Fruit fly (Drosophila melanogaster): Measurements from ENCODE around the gene Cip4.

Cip4 gene

DNA sequence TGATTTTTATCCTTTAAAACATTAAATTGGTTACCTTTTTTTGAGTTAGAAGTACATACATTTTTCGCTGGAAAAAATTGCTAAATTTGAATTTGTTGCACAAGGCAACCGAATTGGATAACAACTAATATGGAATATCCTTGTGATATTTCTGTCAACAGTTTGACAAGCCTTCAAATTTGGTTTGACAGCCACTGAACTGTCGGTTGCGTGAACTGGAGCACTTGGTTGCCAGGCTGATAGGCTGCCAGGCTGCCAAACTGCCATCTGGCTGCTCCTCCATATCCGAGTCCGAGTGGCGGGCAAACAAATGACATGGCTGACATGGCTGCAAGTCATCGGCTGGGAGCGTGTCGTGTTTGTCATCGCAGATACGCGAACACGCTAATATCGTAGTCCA, 37.3 kb upstream of the Cip4 start:
- no peak for TF ChIP-seq Rel (GFP tag; optimal IDR thresholded peaks at IDR 0.05)
- no peak for TF ChIP-seq Rel (tag; optimal IDR thresholded peaks at IDR 0.05)
- no peak for TF ChIP-seq Dif (GFP tag; optimal IDR thresholded peaks at IDR 0.05; ENCODE audit: partially characterized antibody)
- TF ChIP-seq Myc (optimal IDR thresholded peaks at IDR 0.05) = peak; percentile 26
- TF ChIP-seq br (GFP tag; optimal IDR thresholded peaks at IDR 0.05) = no peak

DNA sequence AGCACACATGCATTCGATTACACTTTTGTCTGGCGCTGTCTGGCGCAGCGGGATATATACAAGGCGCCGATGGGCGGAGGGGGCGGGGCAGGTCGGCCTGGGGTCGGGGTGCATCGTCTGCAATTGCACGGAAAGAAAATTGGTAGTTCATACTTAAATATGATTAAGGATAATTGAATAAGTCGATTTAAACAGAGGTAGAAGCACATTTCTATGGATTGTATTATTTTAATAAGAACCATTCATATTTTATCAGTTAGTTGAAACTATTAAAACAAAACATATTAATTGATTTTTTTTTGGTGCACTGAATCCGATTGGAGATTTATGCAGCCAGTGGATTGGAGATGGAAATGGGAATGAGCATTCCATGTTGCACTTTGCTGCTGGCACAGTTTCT, 36.0 kb upstream of the Cip4 start:
- no peak for TF ChIP-seq lola (GFP tag; optimal IDR thresholded peaks at IDR 0.05)
- no peak for TF ChIP-seq Dif (GFP tag; optimal IDR thresholded peaks at IDR 0.05; ENCODE audit: partially characterized antibody)
- no peak for TF ChIP-seq Abd-B (GFP tag; optimal IDR thresholded peaks at IDR 0.05)
- TF ChIP-seq Hr83 (GFP tag; optimal IDR thresholded peaks at IDR 0.05; ENCODE audit: poor library complexity, severe bottlenecking) = no peak
- TF ChIP-seq HLH106 (tag; optimal IDR thresholded peaks at IDR 0.05) = peak; percentile 6
- TF ChIP-seq psq (GFP tag; optimal IDR thresholded peaks at IDR 0.05) = no peak
- TF ChIP-seq foxo (GFP tag; optimal IDR thresholded peaks at IDR 0.05) = peak in 1 of 2 experiments; percentile 14
- no peak for TF ChIP-seq CG9705 (GFP tag; optimal IDR thresholded peaks at IDR 0.05)
- TF ChIP-seq dmrt93B (GFP tag; optimal IDR thresholded peaks at IDR 0.05) = no peak

DNA sequence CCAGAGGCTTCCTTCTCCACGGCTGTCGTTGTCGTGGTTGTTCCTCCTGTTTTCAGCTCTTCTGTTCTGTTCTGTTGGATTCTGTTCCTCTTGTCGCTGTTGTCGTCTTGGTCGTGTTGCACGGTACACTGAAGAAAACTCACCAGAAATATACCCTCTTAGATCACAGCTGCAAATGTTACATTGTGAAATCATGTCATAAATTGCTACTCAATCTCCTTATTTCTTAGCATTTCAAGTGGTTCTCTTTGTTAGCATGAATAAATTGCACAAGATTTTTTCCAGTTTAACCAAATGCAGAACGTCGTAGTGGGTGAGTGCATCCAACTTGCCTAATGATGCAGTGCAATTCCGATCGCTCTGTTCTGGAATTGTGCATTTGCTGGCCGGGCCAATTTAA, 34.0 kb upstream of the Cip4 start:
- no peak for TF ChIP-seq Dif (GFP tag; optimal IDR thresholded peaks at IDR 0.05; ENCODE audit: partially characterized antibody)
- TF ChIP-seq Hr78 (GFP tag; optimal IDR thresholded peaks at IDR 0.05) = no peak
- TF ChIP-seq CrebA (GFP tag; optimal IDR thresholded peaks at IDR 0.05; ENCODE audit: borderline replicate concordance) = no peak
- TF ChIP-seq jim (GFP tag; optimal IDR thresholded peaks at IDR 0.05) = no peak
- no peak for TF ChIP-seq HLH106 (tag; optimal IDR thresholded peaks at IDR 0.05)
- TF ChIP-seq Vsx2 (GFP tag; optimal IDR thresholded peaks at IDR 0.05; ENCODE audit: partially characterized antibody) = no peak
- no peak for TF ChIP-seq tai (GFP tag; optimal IDR thresholded peaks at IDR 0.05)
- TF ChIP-seq rgr (GFP tag; optimal IDR thresholded peaks at IDR 0.05) = no peak
- TF ChIP-seq CG32264 (GFP tag; optimal IDR thresholded peaks at IDR 0.05) = no peak
- no peak for TF ChIP-seq Mio (GFP tag; optimal IDR thresholded peaks at IDR 0.05)
- TF ChIP-seq dl (GFP tag; optimal IDR thresholded peaks at IDR 0.05; ENCODE audit: insufficient read depth in 1 of 2, partially characterized antibody in 2 of 2) = no peak
- TF ChIP-seq br (GFP tag; optimal IDR thresholded peaks at IDR 0.05) = no peak
- no peak for TF ChIP-seq Rel (GFP tag; optimal IDR thresholded peaks at IDR 0.05)
- TF ChIP-seq Rel (tag; optimal IDR thresholded peaks at IDR 0.05) = no peak
- no peak for TF ChIP-seq psq (GFP tag; optimal IDR thresholded peaks at IDR 0.05)
- no peak for TF ChIP-seq Jra (GFP tag; optimal IDR thresholded peaks at IDR 0.05)
- no peak for TF ChIP-seq CG9705 (GFP tag; optimal IDR thresholded peaks at IDR 0.05)
- no peak for TF ChIP-seq dmrt93B (GFP tag; optimal IDR thresholded peaks at IDR 0.05)

DNA sequence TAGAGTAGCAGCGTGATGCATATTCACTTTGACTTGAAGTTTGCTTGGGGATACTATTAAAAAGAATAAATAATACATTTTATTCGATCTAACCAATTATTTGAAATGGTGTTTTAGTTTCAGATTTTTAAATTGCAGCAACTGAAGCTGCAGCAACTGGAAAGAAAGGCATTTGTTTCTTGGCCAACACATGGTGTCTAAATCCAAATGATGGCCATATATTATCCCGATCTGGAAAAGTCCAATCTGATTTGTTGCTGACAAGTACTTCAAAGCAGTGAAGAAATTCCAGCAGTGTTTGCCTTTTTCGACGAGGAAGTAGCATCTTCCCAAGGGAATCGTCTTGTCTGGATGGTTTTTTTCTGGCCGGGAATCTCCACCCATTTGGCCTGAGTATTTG, 33.2 kb upstream of the Cip4 start:
- no peak for TF ChIP-seq dl (GFP tag; optimal IDR thresholded peaks at IDR 0.05; ENCODE audit: insufficient read depth in 1 of 2, partially characterized antibody in 2 of 2)
- TF ChIP-seq tai (GFP tag; optimal IDR thresholded peaks at IDR 0.05) = no peak
- TF ChIP-seq dsf (GFP tag; optimal IDR thresholded peaks at IDR 0.05; ENCODE audit: borderline replicate concordance) = no peak
- no peak for TF ChIP-seq OdsH (GFP tag; optimal IDR thresholded peaks at IDR 0.05)
- TF ChIP-seq lola (GFP tag; optimal IDR thresholded peaks at IDR 0.05) = no peak
- no peak for TF ChIP-seq Vsx2 (GFP tag; optimal IDR thresholded peaks at IDR 0.05; ENCODE audit: partially characterized antibody)
- no peak for TF ChIP-seq CG9705 (GFP tag; optimal IDR thresholded peaks at IDR 0.05)
- TF ChIP-seq sv (GFP tag; optimal IDR thresholded peaks at IDR 0.05) = no peak
- no peak for TF ChIP-seq Mio (GFP tag; optimal IDR thresholded peaks at IDR 0.05)
- no peak for TF ChIP-seq pan (optimal IDR thresholded peaks at IDR 0.05)
- no peak for TF ChIP-seq CrebA (GFP tag; optimal IDR thresholded peaks at IDR 0.05; ENCODE audit: borderline replicate concordance)
- no peak for TF ChIP-seq Dif (GFP tag; optimal IDR thresholded peaks at IDR 0.05; ENCODE audit: partially characterized antibody)

DNA sequence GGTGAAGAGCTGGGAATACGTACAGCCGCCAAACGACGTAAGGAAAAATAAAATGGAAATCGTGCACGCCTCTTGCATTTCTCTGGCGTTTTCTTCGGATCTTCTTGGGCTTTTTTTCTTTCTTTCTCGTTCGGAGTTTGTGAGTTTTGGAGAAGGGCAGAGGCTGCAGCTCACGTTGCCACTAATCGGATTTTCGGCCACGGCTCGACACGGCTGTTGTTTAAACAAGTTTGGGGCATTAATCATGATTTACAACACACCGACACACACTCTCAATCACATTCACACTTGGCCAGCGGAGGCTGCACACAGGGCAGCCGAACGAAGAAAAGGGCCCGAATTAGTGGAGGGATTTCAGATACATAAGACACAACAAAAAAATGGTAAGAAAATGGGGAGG, 32.5 kb upstream of the Cip4 start:
- TF ChIP-seq woc (GFP tag; optimal IDR thresholded peaks at IDR 0.05) (no peak), h (GFP tag; optimal IDR thresholded peaks at IDR 0.05) (no peak)

DNA sequence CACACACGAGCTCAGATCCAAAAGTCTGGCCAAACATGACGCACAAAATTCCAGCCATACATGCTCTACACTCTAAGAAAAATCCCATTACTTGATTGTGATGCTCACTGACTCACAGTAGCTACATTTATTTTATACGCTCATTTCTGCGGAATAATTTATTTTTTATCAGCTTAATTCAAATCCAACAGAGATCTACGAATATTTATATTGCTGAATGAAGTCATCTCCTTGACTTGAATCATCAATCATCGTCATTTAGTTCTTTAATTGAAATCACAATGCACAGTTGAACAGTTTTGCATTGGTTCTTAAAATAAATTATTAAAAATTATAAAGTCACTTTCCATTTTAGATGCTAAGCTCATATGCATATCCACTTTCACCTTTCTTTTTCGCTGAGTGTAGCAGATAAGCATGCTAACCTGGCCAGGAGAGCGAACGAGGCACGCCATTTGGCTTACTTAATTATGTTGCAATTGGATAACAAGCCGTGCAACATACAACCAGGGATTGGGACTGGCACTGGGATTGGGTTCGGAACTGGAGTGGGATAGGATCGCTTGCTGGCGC, 31.7 kb upstream of the Cip4 start:
- TF ChIP-seq ey (GFP tag; optimal IDR thresholded peaks at IDR 0.05) (peak; percentile 25), dl (GFP tag; optimal IDR thresholded peaks at IDR 0.05; ENCODE audit: insufficient read depth in 1 of 2, partially characterized antibody in 2 of 2) (no peak), fru (GFP tag; optimal IDR thresholded peaks at IDR 0.05) (peak; percentile 15), br (GFP tag; optimal IDR thresholded peaks at IDR 0.05) (peak; percentile 0), Sp1 (GFP tag; optimal IDR thresholded peaks at IDR 0.05) (peak; percentile 30), Abd-B (GFP tag; optimal IDR thresholded peaks at IDR 0.05) (no peak), psq (GFP tag; optimal IDR thresholded peaks at IDR 0.05) (peak; percentile 15), HLH106 (tag; optimal IDR thresholded peaks at IDR 0.05) (peak; percentile 7), rgr (GFP tag; optimal IDR thresholded peaks at IDR 0.05) (peak; percentile 14), foxo (GFP tag; optimal IDR thresholded peaks at IDR 0.05) (peak in 1 of 2 experiments; percentile 43), Dif (GFP tag; optimal IDR thresholded peaks at IDR 0.05; ENCODE audit: partially characterized antibody) (no peak), h (GFP tag; optimal IDR thresholded peaks at IDR 0.05) (peak; percentile 24)

Measured in whole organism, wandering third instar larva.